Worm (Caenorhabditis elegans) whole organism, young adult: ENCODE data around the gene epg-9.

Experiments
- B0019.2 ChIP-seq: fragments of 200-800 bp; sonication (Bioruptor generic); conservative IDR thresholded peaks from 2 replicates; pipeline ENCODE4 v1.3.6; 2022; ENCODE audit warnings: missing genetic modification reagents, missing genetic modification characterization, missing compliant biosample characterization
- B0035.1 ChIP-seq: sonication (generic microtip); optimal IDR thresholded peaks from 2 replicates; lab custom pipeline; 2016; ENCODE audit warnings: missing genetic modification characterization, mild to moderate bottlenecking, missing compliant biosample characterization, missing genotype, missing genetic modification reagents
- D2030.7 ChIP-seq: fragments of 200-800 bp; sonication (Bioruptor generic); IDR thresholded peaks from 2 replicates; pipeline ENCODE4 v1.3.6; 2022; ENCODE audit warnings: missing genetic modification reagents, missing genetic modification characterization, missing compliant biosample characterization
- F22D6.2 ChIP-seq: sonication (generic microtip); optimal IDR thresholded peaks from 2 replicates; lab custom pipeline; 2016; ENCODE audit warnings: mild to moderate bottlenecking, missing genetic modification characterization, missing compliant biosample characterization
- F33H1.4 ChIP-seq: fragments of 200-800 bp; sonication (Bioruptor generic); IDR thresholded peaks from 2 replicates; pipeline ENCODE4 v1.3.6; 2022; ENCODE audit warnings: missing genetic modification reagents, missing genetic modification characterization, missing compliant biosample characterization
- F39B2.1 ChIP-seq: fragments of 200-800 bp; sonication (Bioruptor generic); IDR thresholded peaks from 2 replicates; pipeline ENCODE4 v1.3.6; 2022; ENCODE audit warnings: missing genetic modification reagents, missing genetic modification characterization, missing compliant biosample characterization
- F49E8.2 ChIP-seq: sonication (generic microtip); optimal IDR thresholded peaks from 3 replicates; lab custom pipeline; 2017; ENCODE audit warnings: missing genetic modification characterization, mild to moderate bottlenecking, missing compliant biosample characterization, antibody characterized with exemption, moderate library complexity; ENCODE audit not compliant: insufficient read depth
- F55B11.4 ChIP-seq: sonication (generic microtip); optimal IDR thresholded peaks from 2 replicates; lab custom pipeline; 2016; ENCODE audit warnings: missing compliant biosample characterization, missing genetic modification characterization, borderline replicate concordance; ENCODE audit not compliant: insufficient read depth
- T07F8.4 ChIP-seq: sonication (generic microtip); optimal IDR thresholded peaks from 2 replicates; lab custom pipeline; 2016; ENCODE audit warnings: mild to moderate bottlenecking, missing genetic modification characterization, moderate library complexity, missing compliant biosample characterization
- akir-1 ChIP-seq: fragments of 200-800 bp; sonication (Bioruptor generic); optimal IDR thresholded peaks from 2 replicates; lab custom pipeline; 2018; ENCODE audit warnings: mild to moderate bottlenecking, missing genetic modification characterization, moderate library complexity, missing compliant biosample characterization
- ama-1 ChIP-seq, 3 experiments: fragments of 150-350 bp in 1 of 3; sonication (generic microtip) in 2 of 3; optimal IDR thresholded peaks; 2 replicates each; lab custom pipeline; 2014 to 2018; ENCODE audit warnings: missing biosample characterization in 2 of 3, missing genetic modification characterization in 2 of 3, missing genetic modification reagents in 2 of 3
- athp-1 ChIP-seq: sonication (generic microtip); optimal IDR thresholded peaks from 2 replicates; lab custom pipeline; 2017; ENCODE audit warnings: mild to moderate bottlenecking, missing genetic modification characterization, missing compliant biosample characterization
- bed-1 ChIP-seq: fragments of 200-800 bp; sonication (Bioruptor generic); IDR thresholded peaks from 2 replicates; pipeline ENCODE4 v1.3.6; 2022; ENCODE audit warnings: missing genetic modification reagents, missing genetic modification characterization, missing compliant biosample characterization
- bed-2 ChIP-seq: fragments of 200-800 bp; sonication (Bioruptor generic); IDR thresholded peaks from 2 replicates; pipeline ENCODE4 v1.3.6; 2022; ENCODE audit warnings: missing genetic modification reagents, missing genetic modification characterization, missing compliant biosample characterization
- ceh-100 ChIP-seq: fragments of 200-800 bp; sonication (Bioruptor generic); IDR thresholded peaks from 2 replicates; pipeline ENCODE4 v1.3.6; 2022; ENCODE audit warnings: missing genetic modification reagents, missing genetic modification characterization, missing compliant biosample characterization
- ceh-91 ChIP-seq: fragments of 200-800 bp; sonication (Bioruptor generic); IDR thresholded peaks from 2 replicates; pipeline ENCODE4 v1.3.6; 2022; ENCODE audit warnings: missing genetic modification reagents, missing genetic modification characterization, missing compliant biosample characterization
- die-1 ChIP-seq: sonication (generic microtip); optimal IDR thresholded peaks from 2 replicates; lab custom pipeline; 2016; ENCODE audit warnings: missing genotype, mild to moderate bottlenecking, missing genetic modification characterization, missing compliant biosample characterization
- dox-1 ChIP-seq: fragments of 200-800 bp; sonication (Bioruptor generic); IDR thresholded peaks from 2 replicates; pipeline ENCODE4 v1.3.6; 2022; ENCODE audit warnings: missing genetic modification reagents, missing genetic modification characterization, missing compliant biosample characterization
- dpff-1 ChIP-seq: sonication (generic microtip); optimal IDR thresholded peaks from 2 replicates; lab custom pipeline; 2017; ENCODE audit warnings: mild to moderate bottlenecking, missing genetic modification characterization, missing compliant biosample characterization
- egl-18 ChIP-seq: fragments of 200-800 bp; sonication (Bioruptor generic); IDR thresholded peaks from 2 replicates; pipeline ENCODE4 v1.3.6; 2022; ENCODE audit warnings: missing genetic modification reagents, missing genetic modification characterization, missing compliant biosample characterization
- egrh-3 ChIP-seq: fragments of 200-800 bp; sonication (Bioruptor generic); IDR thresholded peaks from 2 replicates; pipeline ENCODE4 v1.3.6; 2022; ENCODE audit warnings: missing genetic modification reagents, missing genetic modification characterization, missing compliant biosample characterization
- ekl-4 ChIP-seq: fragments of 200-800 bp; sonication (Bioruptor generic); IDR thresholded peaks from 2 replicates; pipeline ENCODE4 v1.3.6; 2022; ENCODE audit warnings: missing genetic modification reagents, missing genetic modification characterization, missing compliant biosample characterization
- ets-4 ChIP-seq: fragments of 200-800 bp; sonication (Bioruptor generic); optimal IDR thresholded peaks from 2 replicates; lab custom pipeline; 2018; ENCODE audit warnings: mild to moderate bottlenecking, missing genetic modification characterization, missing compliant biosample characterization
- fkh-3 ChIP-seq: sonication (generic microtip); optimal IDR thresholded peaks from 2 replicates; lab custom pipeline; 2016; ENCODE audit warnings: mild to moderate bottlenecking, missing genetic modification characterization, missing compliant biosample characterization
- gei-17 ChIP-seq: fragments of 200-800 bp; sonication (Bioruptor generic); optimal IDR thresholded peaks from 2 replicates; lab custom pipeline; 2018; ENCODE audit warnings: mild to moderate bottlenecking, missing genetic modification characterization, missing compliant biosample characterization
- hlh-12 ChIP-seq: sonication (generic microtip); optimal IDR thresholded peaks from 2 replicates; lab custom pipeline; 2016; ENCODE audit warnings: missing genetic modification characterization, missing compliant biosample characterization
- hmg-1.2 ChIP-seq: fragments of 200-800 bp; sonication (Bioruptor generic); IDR thresholded peaks from 2 replicates; pipeline ENCODE4 v1.3.6; 2022; ENCODE audit warnings: missing genetic modification reagents, missing genetic modification characterization, missing compliant biosample characterization
- hsf-1 ChIP-seq: fragments of 200-800 bp; sonication (Bioruptor generic); IDR thresholded peaks from 2 replicates; pipeline ENCODE4 v1.3.6; 2022; ENCODE audit warnings: missing genetic modification reagents, missing genetic modification characterization, missing compliant biosample characterization
- lag-1 ChIP-seq: fragments of 200-800 bp; sonication (Bioruptor generic); IDR thresholded peaks from 2 replicates; pipeline ENCODE4 v1.3.6; 2022; ENCODE audit warnings: missing genetic modification reagents, missing genetic modification characterization, missing compliant biosample characterization
- let-607 ChIP-seq, 2 experiments: fragments of 200-800 bp in 1 of 2; sonication (Bioruptor generic) in 1 of 2; sonication (generic microtip) in 1 of 2; optimal IDR thresholded peaks; 2 replicates each; lab custom pipeline; 2016 to 2018; ENCODE audit warnings: mild to moderate bottlenecking in 2 of 2, missing compliant biosample characterization in 2 of 2, missing genetic modification characterization in 2 of 2, moderate library complexity in 2 of 2, missing genotype in 1 of 2
- lin-26 ChIP-seq: fragments of 200-800 bp; sonication (Bioruptor generic); IDR thresholded peaks from 2 replicates; pipeline ENCODE4 v1.3.6; 2022; ENCODE audit warnings: missing genetic modification reagents, missing genetic modification characterization, missing compliant biosample characterization
- lsl-1 ChIP-seq: fragments of 200-800 bp; sonication (Bioruptor generic); optimal IDR thresholded peaks from 2 replicates; lab custom pipeline; 2018; ENCODE audit warnings: mild to moderate bottlenecking, missing genetic modification characterization, moderate library complexity, missing compliant biosample characterization
- madf-8 ChIP-seq: fragments of 200-800 bp; sonication (Bioruptor generic); conservative IDR thresholded peaks from 2 replicates; pipeline ENCODE4 v1.3.6; 2022; ENCODE audit warnings: missing genetic modification reagents, missing genetic modification characterization, missing compliant biosample characterization
- mel-28 ChIP-seq: sonication (generic microtip); optimal IDR thresholded peaks from 2 replicates; lab custom pipeline; 2016; ENCODE audit warnings: borderline replicate concordance, mild to moderate bottlenecking, missing genetic modification characterization, missing compliant biosample characterization
- nfya-2 ChIP-seq: fragments of 200-800 bp; sonication (Bioruptor generic); IDR thresholded peaks from 2 replicates; pipeline ENCODE4 v1.3.6; 2022; ENCODE audit warnings: missing genetic modification reagents, missing genetic modification characterization, missing compliant biosample characterization
- nfyb-1 ChIP-seq: fragments of 200-800 bp; sonication (Bioruptor generic); IDR thresholded peaks from 2 replicates; pipeline ENCODE4 v1.3.6; 2022; ENCODE audit warnings: missing genetic modification reagents, missing genetic modification characterization, missing compliant biosample characterization
- nhr-179 ChIP-seq: sonication (generic microtip); optimal IDR thresholded peaks from 2 replicates; lab custom pipeline; 2016; ENCODE audit warnings: mild to moderate bottlenecking, missing genetic modification characterization, missing compliant biosample characterization
- nhr-27 ChIP-seq: fragments of 200-800 bp; sonication (Bioruptor generic); optimal IDR thresholded peaks from 2 replicates; lab custom pipeline; 2018; ENCODE audit warnings: mild to moderate bottlenecking, missing genetic modification characterization, moderate library complexity, missing compliant biosample characterization
- nhr-80 ChIP-seq: sonication (generic microtip); optimal IDR thresholded peaks from 2 replicates; lab custom pipeline; 2016; ENCODE audit warnings: missing genetic modification characterization, missing compliant biosample characterization
- nhr-90 ChIP-seq: sonication (generic microtip); optimal IDR thresholded peaks from 2 replicates; lab custom pipeline; 2016; ENCODE audit warnings: missing genotype, mild to moderate bottlenecking, missing genetic modification characterization, missing compliant biosample characterization
- rec-8 ChIP-seq, 2 experiments: sonication (generic microtip); optimal IDR thresholded peaks; 2 replicates each; lab custom pipeline; 2016; ENCODE audit warnings: mild to moderate bottlenecking in 2 of 2, missing genetic modification characterization in 2 of 2, missing genetic modification reagents in 2 of 2, missing genotype in 2 of 2, missing biosample characterization in 1 of 2, missing compliant biosample characterization in 1 of 2, moderate library complexity in 1 of 2
- xnd-1 ChIP-seq: sonication (generic microtip); optimal IDR thresholded peaks from 2 replicates; lab custom pipeline; 2016; ENCODE audit warnings: missing genotype, missing genetic modification reagents, missing genetic modification characterization, missing compliant biosample characterization
- ztf-22 ChIP-seq: fragments of 200-800 bp; sonication (Bioruptor generic); optimal IDR thresholded peaks from 2 replicates; lab custom pipeline; 2018; ENCODE audit warnings: mild to moderate bottlenecking, missing genetic modification characterization, moderate library complexity, missing compliant biosample characterization
- ztf-3 ChIP-seq: fragments of 200-800 bp; sonication (Bioruptor generic); optimal IDR thresholded peaks from 2 replicates; lab custom pipeline; 2018; ENCODE audit warnings: mild to moderate bottlenecking, missing genetic modification characterization, missing compliant biosample characterization
- ztf-6 ChIP-seq: fragments of 200-800 bp; sonication (Bioruptor generic); IDR thresholded peaks from 2 replicates; pipeline ENCODE4 v1.3.6; 2022; ENCODE audit warnings: missing genetic modification reagents, missing genetic modification characterization, missing compliant biosample characterization

The epg-9 gene

ce11 chrIV:2601988-2602861, 1.3 kb downstream of the epg-9 start (continued):
- TF ChIP-seq ztf-22 (peak; percentile 92), nhr-179 (no peak), madf-8 (no peak), lag-1 (GFP tag; lab: Robert Waterston, UW) (no peak), bed-2 (GFP tag; lab: Robert Waterston, UW) (no peak), ekl-4 (peak; percentile 99), nfyb-1 (peak; percentile 97), die-1 (tag; lab: Kevin White, UChicago) (peak; percentile 70), F22D6.2 (tag; lab: Kevin White, UChicago) (peak; percentile 94), nhr-27 (tag; lab: Kevin White, UChicago) (no peak), ztf-6 (peak; percentile 74; the same call in 1 of the 2 replicates), egrh-3 (GFP tag; lab: Robert Waterston, UW) (peak; percentile 44; the same call in 1 of the 2 replicates), ama-1 (optimal IDR thresholded peaks at IDR 0.05; lab: Kevin White, UChicago) (peak; percentile 40), ama-1 (GFP tag; optimal IDR thresholded peaks at IDR 0.05; lab: Kevin White, UChicago) (no peak), F39B2.1 (GFP tag; lab: Robert Waterston, UW) (peak; percentile 69), gei-17 (GFP tag; lab: Kevin White, UChicago) (peak; percentile 88), bed-1 (GFP tag; lab: Robert Waterston, UW) (peak; percentile 96), hmg-1.2 (peak; percentile 98), rec-8 (tag; optimal IDR thresholded peaks at IDR 0.05; lab: Kevin White, UChicago) (no peak), F33H1.4 (GFP tag; lab: Robert Waterston, UW) (peak; percentile 65), hlh-12 (tag; lab: Kevin White, UChicago) (no peak), B0035.1 (tag; lab: Kevin White, UChicago) (peak; percentile 91), xnd-1 (tag; lab: Kevin White, UChicago) (no peak), ztf-3 (peak; percentile 92), fkh-3 (tag; lab: Kevin White, UChicago) (no peak), T07F8.4 (tag; lab: Kevin White, UChicago) (peak; percentile 35), mel-28 (peak; percentile 77), athp-1 (peak; percentile 97), ceh-91 (GFP tag; lab: Robert Waterston, UW) (peak; percentile 51), B0019.2 (GFP tag; lab: Robert Waterston, UW) (peak; percentile 58; the same call in 1 of the 2 replicates), lin-26 (GFP tag; lab: Robert Waterston, UW) (peak; percentile 88), dpff-1 (peak; percentile 54), nhr-90 (tag; lab: Kevin White, UChicago) (peak; percentile 89), lsl-1 (GFP tag; lab: Kevin White, UChicago) (peak; percentile 22), let-607 (tag; optimal IDR thresholded peaks at IDR 0.05; lab: Kevin White, UChicago) (peak; percentile 78 to 93), ets-4 (GFP tag; lab: Kevin White, UChicago) (peak; percentile 90), dox-1 (peak; percentile 95), F49E8.2 (no peak), akir-1 (peak; percentile 90), nfya-2 (GFP tag; lab: Robert Waterston, UW) (no peak), ceh-100 (GFP tag; lab: Robert Waterston, UW) (peak; percentile 77), hsf-1 (GFP tag; lab: Robert Waterston, UW) (peak; percentile 73), nhr-80 (tag; lab: Kevin White, UChicago) (peak; percentile 96), D2030.7 (GFP tag; lab: Robert Waterston, UW) (no peak), F55B11.4 (tag; lab: Kevin White, UChicago) (no peak), egl-18 (GFP tag; lab: Robert Waterston, UW) (peak; percentile 84)
